Fruit fly (Drosophila melanogaster): ENCODE measurements around the gene CG1316.

The CG1316 gene

dm6 chr3L:4239442-4240322 lies 44.0 kb upstream of the CG1316 start, which contains the start of gene Sqor:
Gene Sqor (plus strand): TSS chr3L:4240173.
- peak; percentile 66 to 93 for TF ChIP-seq bsh (GFP tag; optimal IDR thresholded peaks at IDR 0.05)
- TF ChIP-seq CG8924 (tag; optimal IDR thresholded peaks at IDR 0.05) = peak; percentile 90
- no peak for TF ChIP-seq CG6254 (GFP tag; optimal IDR thresholded peaks at IDR 0.05)
- TF ChIP-seq nerfin-1 (tag; optimal IDR thresholded peaks at IDR 0.05) = peak; percentile 44
- peak; percentile 72 for TF ChIP-seq CG4328 (GFP tag; optimal IDR thresholded peaks at IDR 0.05)
- peak; percentile 85 for TF ChIP-seq CG11695 (GFP tag; IDR thresholded peaks at IDR 0.05)
- TF ChIP-seq sob (GFP tag; IDR thresholded peaks at IDR 0.05) = peak; percentile 78
- TF ChIP-seq CG31365 (tag; optimal IDR thresholded peaks at IDR 0.05) = peak; percentile 41
- peak; percentile 66 for TF ChIP-seq CG1602 (GFP tag; optimal IDR thresholded peaks at IDR 0.05)
- TF ChIP-seq Hand (GFP tag; optimal IDR thresholded peaks at IDR 0.05) = peak; percentile 75
- TF ChIP-seq CG15269 (tag; optimal IDR thresholded peaks at IDR 0.05) = peak; percentile 92
- TF ChIP-seq CG15696 (tag; optimal IDR thresholded peaks at IDR 0.05) = peak; percentile 31
- peak; percentile 58; the same call in 2 of the 3 replicates for TF ChIP-seq CG2889 (GFP tag; IDR thresholded peaks at IDR 0.05)
- peak; percentile 88 for TF ChIP-seq Xbp1 (GFP tag; optimal IDR thresholded peaks at IDR 0.05)
- TF ChIP-seq CG18619 (GFP tag; optimal IDR thresholded peaks at IDR 0.05) = peak; percentile 91
- no peak for TF ChIP-seq BEAF-32 (GFP tag; optimal IDR thresholded peaks at IDR 0.05)
- TF ChIP-seq jing (GFP tag; optimal IDR thresholded peaks at IDR 0.05) = peak; percentile 75
- TF ChIP-seq CG3281 (GFP tag; optimal IDR thresholded peaks at IDR 0.05) = peak; percentile 93
- peak; percentile 87 for TF ChIP-seq HLH54F (GFP tag; optimal IDR thresholded peaks at IDR 0.05)
- TF ChIP-seq CG2199 (GFP tag; IDR thresholded peaks at IDR 0.05) = peak; percentile 70; the same call in 2 of the 3 replicates
- peak; percentile 77 for TF ChIP-seq Hmx (GFP tag; optimal IDR thresholded peaks at IDR 0.05)
- peak; percentile 71 for TF ChIP-seq Mes4 (GFP tag; optimal IDR thresholded peaks at IDR 0.05)
- peak; percentile 77 for TF ChIP-seq CG10274 (GFP tag; optimal IDR thresholded peaks at IDR 0.05)
- peak; percentile 87 for TF ChIP-seq slbo (GFP tag; IDR thresholded peaks at IDR 0.05)
- TF ChIP-seq sens-2 (GFP tag; IDR thresholded peaks at IDR 0.05) = peak; percentile 37; the same call in 1 of the 2 replicates
- no peak for TF ChIP-seq h (optimal IDR thresholded peaks at IDR 0.05)
- TF ChIP-seq Sry-β (GFP tag; optimal IDR thresholded peaks at IDR 0.05) = no peak
- peak; percentile 61 for TF ChIP-seq Max (GFP tag; optimal IDR thresholded peaks at IDR 0.05)
- TF ChIP-seq CG3065 (GFP tag; optimal IDR thresholded peaks at IDR 0.05) = peak; percentile 31
- TF ChIP-seq Dp (GFP tag; optimal IDR thresholded peaks at IDR 0.05) = peak; percentile 23
- TF ChIP-seq MTF-1 (GFP tag; optimal IDR thresholded peaks at IDR 0.05; ENCODE audit: borderline replicate concordance) = peak; percentile 40
- peak; percentile 83 for TF ChIP-seq CG12299 (tag; optimal IDR thresholded peaks at IDR 0.05)
- TF ChIP-seq CG12104 (GFP tag; optimal IDR thresholded peaks at IDR 0.05) = peak; percentile 74
- TF ChIP-seq pita (GFP tag; optimal IDR thresholded peaks at IDR 0.05) = no peak
- peak; percentile 73 for TF ChIP-seq ATbp (GFP tag; optimal IDR thresholded peaks at IDR 0.05)
- TF ChIP-seq CG9215 (GFP tag; IDR thresholded peaks at IDR 0.05) = peak; percentile 65
- peak; percentile 81 for TF ChIP-seq vvl (GFP tag; IDR thresholded peaks at IDR 0.05)
- TF ChIP-seq p53 (GFP tag; optimal IDR thresholded peaks at IDR 0.05) = peak; percentile 79
- peak; percentile 89 for TF ChIP-seq CG7839 (tag; optimal IDR thresholded peaks at IDR 0.05)
- TF ChIP-seq cwo (GFP tag; optimal IDR thresholded peaks at IDR 0.05) = peak; percentile 83
- peak; percentile 75 for TF ChIP-seq Nf-YC (tag; optimal IDR thresholded peaks at IDR 0.05)
- TF ChIP-seq CG2202 (tag; optimal IDR thresholded peaks at IDR 0.05) = peak; percentile 43
- peak; percentile 62; the same call in 1 of the 2 replicates for TF ChIP-seq dimm (GFP tag; IDR thresholded peaks at IDR 0.05)
- TF ChIP-seq btn (GFP tag; optimal IDR thresholded peaks at IDR 0.05) = peak; percentile 66
- peak; percentile 87 for TF ChIP-seq Side (GFP tag; optimal IDR thresholded peaks at IDR 0.05)
- peak; percentile 48 for TF ChIP-seq CG4820 (GFP tag; optimal IDR thresholded peaks at IDR 0.05)
- peak; percentile 60 for TF ChIP-seq repo (GFP tag; optimal IDR thresholded peaks at IDR 0.05)
- peak; percentile 81 for TF ChIP-seq CG13624 (GFP tag; optimal IDR thresholded peaks at IDR 0.05)
